Worm (Caenorhabditis elegans): ENCODE results near the gene srg-69.

DNA sequence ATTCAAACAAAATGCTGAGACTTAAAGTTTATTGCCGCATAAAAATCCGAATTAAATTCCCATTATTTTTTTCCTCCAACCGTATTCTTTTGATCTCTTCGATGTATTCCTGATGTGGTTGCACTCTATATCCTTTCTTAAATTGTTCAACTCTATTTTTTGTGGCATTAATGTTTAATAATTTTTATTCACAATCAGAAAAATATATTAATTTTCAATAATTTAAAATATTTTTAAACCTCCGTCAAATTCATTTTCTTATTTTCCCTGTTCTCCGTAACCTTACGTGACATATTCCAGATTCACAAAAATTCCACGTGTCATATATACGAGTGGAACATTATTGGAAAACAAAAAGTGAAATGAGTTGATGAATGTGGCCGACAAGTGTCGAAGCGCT, 43.7 kb upstream of the srg-69 start, which contains the start of gene gcy-12:
- TF ChIP-seq ama-1 (optimal IDR thresholded peaks at IDR 0.05), result no peak
- no peak for TF ChIP-seq flt-1 (GFP tag; IDR thresholded peaks at IDR 0.05)

Data from whole organism, early embryonic.